Worm (Caenorhabditis elegans) whole organism, L4/young adult: Measurements from ENCODE around the gene H20J04.4.

Experiments
- W03F9.2 ChIP-seq: fragments of 150-350 bp; optimal IDR thresholded peaks from 2 replicates; lab custom pipeline; 2014; ENCODE audit warnings: missing biosample characterization, missing genetic modification characterization
- dao-5 ChIP-seq: sonication (generic microtip); optimal IDR thresholded peaks from 2 replicates; lab custom pipeline; 2016; ENCODE audit warnings: missing genotype, missing genetic modification characterization, moderate library complexity, missing compliant biosample characterization
- him-1 ChIP-seq: sonication (generic microtip); optimal IDR thresholded peaks from 2 replicates; lab custom pipeline; 2016; ENCODE audit warnings: missing genotype, missing genetic modification reagents, missing genetic modification characterization, missing compliant biosample characterization

ce11 chrII:4369715-4370114, 40.9 kb downstream of the H20J04.4 start:
- no peak for TF ChIP-seq him-1 (tag; lab: Kevin White, UChicago)
- no peak for TF ChIP-seq W03F9.2 (tag; lab: Kevin White, UChicago)
- no peak for TF ChIP-seq dao-5 (tag; lab: Kevin White, UChicago)
